Worm (Caenorhabditis elegans) whole organism, mixed stage, embryonic: ENCODE measurements around the gene F56H11.2.

Experiments
- M03D4.4 ChIP-seq: sonication (generic microtip); optimal IDR thresholded peaks from 2 replicates; lab custom pipeline; 2017; ENCODE audit warnings: mild to moderate bottlenecking, missing genetic modification characterization, missing compliant biosample characterization
- bed-3 ChIP-seq: fragments of 200-800 bp; sonication (Bioruptor generic); optimal IDR thresholded peaks from 3 replicates; lab custom pipeline; 2018; ENCODE audit warnings: mild to moderate bottlenecking, missing genetic modification characterization, moderate library complexity, missing compliant biosample characterization
- blmp-1 ChIP-seq: fragments of 150-350 bp; optimal IDR thresholded peaks from 2 replicates; lab custom pipeline; 2014; ENCODE audit warnings: missing biosample characterization, missing genetic modification characterization
- ceh-39 ChIP-seq: fragments of 150-350 bp; optimal IDR thresholded peaks from 2 replicates; lab custom pipeline; 2014; ENCODE audit warnings: missing biosample characterization, missing genetic modification characterization
- ceh-43 ChIP-seq: fragments of 200-800 bp; sonication (Bioruptor generic); optimal IDR thresholded peaks from 2 replicates; lab custom pipeline; 2018; ENCODE audit warnings: mild to moderate bottlenecking, missing genetic modification characterization, moderate library complexity, missing compliant biosample characterization
- ceh-83 ChIP-seq: fragments of 200-800 bp; sonication (Bioruptor generic); optimal IDR thresholded peaks from 2 replicates; lab custom pipeline; 2018; ENCODE audit warnings: mild to moderate bottlenecking, missing genetic modification characterization, missing compliant biosample characterization
- ces-1 ChIP-seq: fragments of 150-350 bp; optimal IDR thresholded peaks from 2 replicates; lab custom pipeline; 2014; ENCODE audit warnings: missing biosample characterization, missing genetic modification reagents, missing genetic modification characterization
- cnd-1 ChIP-seq: fragments of 200-800 bp; sonication (Bioruptor generic); optimal IDR thresholded peaks from 2 replicates; lab custom pipeline; 2018; ENCODE audit warnings: mild to moderate bottlenecking, missing genetic modification characterization, missing compliant biosample characterization
- drap-1 ChIP-seq: fragments of 200-800 bp; sonication (Bioruptor generic); optimal IDR thresholded peaks from 3 replicates; lab custom pipeline; 2018; ENCODE audit warnings: mild to moderate bottlenecking, missing genetic modification characterization, missing compliant biosample characterization
- elt-1 ChIP-seq: sonication (generic microtip); optimal IDR thresholded peaks from 2 replicates; lab custom pipeline; 2017; ENCODE audit warnings: missing genetic modification characterization, mild to moderate bottlenecking, missing compliant biosample characterization, antibody characterized with exemption, moderate library complexity, borderline replicate concordance; ENCODE audit not compliant: insufficient read depth
- elt-3 ChIP-seq: fragments of 150-350 bp; optimal IDR thresholded peaks from 2 replicates; lab custom pipeline; 2014; ENCODE audit warnings: missing biosample characterization, missing genetic modification characterization
- flh-1 ChIP-seq: fragments of 200-800 bp; sonication (Bioruptor generic); optimal IDR thresholded peaks from 2 replicates; lab custom pipeline; 2018; ENCODE audit warnings: mild to moderate bottlenecking, missing genetic modification characterization, moderate library complexity, missing compliant biosample characterization
- ham-2 ChIP-seq: fragments of 200-800 bp; sonication (Bioruptor generic); optimal IDR thresholded peaks from 2 replicates; lab custom pipeline; 2018; ENCODE audit warnings: mild to moderate bottlenecking, missing genetic modification characterization, missing compliant biosample characterization
- hlh-1 ChIP-seq: fragments of 150-350 bp; optimal IDR thresholded peaks from 2 replicates; lab custom pipeline; 2014; ENCODE audit warnings: missing biosample characterization, missing genetic modification reagents, missing genetic modification characterization
- lin-13 ChIP-seq: fragments of 150-350 bp; optimal IDR thresholded peaks from 2 replicates; lab custom pipeline; 2014; ENCODE audit warnings: missing biosample characterization, missing genetic modification characterization
- lin-32 ChIP-seq: fragments of 200-800 bp; sonication (Bioruptor generic); optimal IDR thresholded peaks from 2 replicates; lab custom pipeline; 2018; ENCODE audit warnings: mild to moderate bottlenecking, missing genetic modification characterization, missing compliant biosample characterization
- lsy-2 ChIP-seq: fragments of 150-350 bp; optimal IDR thresholded peaks from 2 replicates; lab custom pipeline; 2014; ENCODE audit warnings: missing biosample characterization, missing genetic modification characterization
- mab-5 ChIP-seq: fragments of 150-350 bp; optimal IDR thresholded peaks from 2 replicates; lab custom pipeline; 2014; ENCODE audit warnings: missing biosample characterization, missing genetic modification characterization
- mep-1 ChIP-seq: fragments of 150-350 bp; optimal IDR thresholded peaks from 2 replicates; lab custom pipeline; 2017; ENCODE audit warnings: missing biosample characterization, missing genetic modification reagents, missing genetic modification characterization, inconsistent platforms
- mls-2 ChIP-seq: sonication (generic microtip); optimal IDR thresholded peaks from 2 replicates; lab custom pipeline; 2016; ENCODE audit warnings: mild to moderate bottlenecking, missing genetic modification characterization, moderate library complexity, missing compliant biosample characterization
- nhr-12 ChIP-seq: fragments of 150-350 bp; optimal IDR thresholded peaks from 2 replicates; lab custom pipeline; 2014; ENCODE audit warnings: missing biosample characterization, missing genetic modification characterization
- nhr-2 ChIP-seq: fragments of 150-350 bp; optimal IDR thresholded peaks from 2 replicates; lab custom pipeline; 2014; ENCODE audit warnings: missing biosample characterization, missing genetic modification characterization
- nhr-237 ChIP-seq: fragments of 150-350 bp; optimal IDR thresholded peaks from 2 replicates; lab custom pipeline; 2014; ENCODE audit warnings: missing biosample characterization, missing genetic modification characterization
- nhr-28 ChIP-seq: fragments of 150-350 bp; optimal IDR thresholded peaks from 2 replicates; lab custom pipeline; 2014; ENCODE audit warnings: missing biosample characterization, missing genetic modification characterization
- nhr-76 ChIP-seq: sonication (generic microtip); optimal IDR thresholded peaks from 2 replicates; lab custom pipeline; 2017; ENCODE audit warnings: missing biosample characterization, missing genetic modification characterization
- pha-4 ChIP-seq: fragments of 150-350 bp; optimal IDR thresholded peaks from 2 replicates; lab custom pipeline; 2018; ENCODE audit warnings: missing biosample characterization, missing genetic modification reagents, missing genetic modification characterization
- sem-2 ChIP-seq: fragments of 200-800 bp; sonication (Bioruptor generic); optimal IDR thresholded peaks from 2 replicates; lab custom pipeline; 2018; ENCODE audit warnings: mild to moderate bottlenecking, missing genetic modification characterization, missing compliant biosample characterization
- sptf-1 ChIP-seq: sonication (generic microtip); optimal IDR thresholded peaks from 2 replicates; lab custom pipeline; 2017; ENCODE audit warnings: mild to moderate bottlenecking, missing genetic modification characterization, moderate library complexity, missing compliant biosample characterization
- tbx-8 ChIP-seq: fragments of 200-800 bp; sonication (Bioruptor generic); optimal IDR thresholded peaks from 2 replicates; lab custom pipeline; 2018; ENCODE audit warnings: mild to moderate bottlenecking, missing genetic modification characterization, moderate library complexity, missing compliant biosample characterization
- unc-120 ChIP-seq: sonication (generic microtip); optimal IDR thresholded peaks from 2 replicates; lab custom pipeline; 2017; ENCODE audit warnings: missing genetic modification characterization, missing compliant biosample characterization; ENCODE audit not compliant: poor library complexity, severe bottlenecking
- unc-39 ChIP-seq: fragments of 150-350 bp; optimal IDR thresholded peaks from 2 replicates; lab custom pipeline; 2014; ENCODE audit warnings: missing biosample characterization, missing genetic modification characterization
- unc-62 ChIP-seq: fragments of 150-350 bp; optimal IDR thresholded peaks from 2 replicates; lab custom pipeline; 2014; ENCODE audit warnings: missing biosample characterization, missing genetic modification reagents, missing genetic modification characterization
- zip-8 ChIP-seq: fragments of 150-350 bp; optimal IDR thresholded peaks from 2 replicates; lab custom pipeline; 2014; ENCODE audit warnings: missing biosample characterization, missing genetic modification characterization
- ztf-11 ChIP-seq: fragments of 150-350 bp; optimal IDR thresholded peaks from 2 replicates; lab custom pipeline; 2014; ENCODE audit warnings: missing biosample characterization, missing genetic modification characterization

F56H11.2 gene

ce11 chrIV:9520629-9521028 lies 12.3 kb downstream of the F56H11.2 start:
- TF ChIP-seq sem-2 (no peak), nhr-76 (tag; lab: Kevin White, UChicago) (no peak), ceh-39 (tag; lab: Kevin White, UChicago) (no peak), hlh-1 (no peak), unc-120 (tag; lab: Kevin White, UChicago) (no peak), blmp-1 (tag; lab: Kevin White, UChicago) (no peak), elt-1 (tag; lab: Kevin White, UChicago) (no peak), nhr-28 (no peak), unc-39 (no peak), bed-3 (no peak)

ce11 chrIV:9518608-9519007 lies 14.4 kb downstream of the F56H11.2 start, which contains the start of gene nlp-35:
Gene nlp-35, minus strand, starts transcription at chrIV:9518926.
- TF ChIP-seq nhr-237 (tag; lab: Kevin White, UChicago) (no peak), elt-3 (tag; lab: Kevin White, UChicago) (no peak), flh-1 (GFP tag; lab: Kevin White, UChicago) (no peak), sptf-1 (no peak), mep-1 (tag; lab: Kevin White, UChicago) (no peak), sem-2 (no peak), lsy-2 (no peak), ham-2 (GFP tag; lab: Kevin White, UChicago) (no peak)

ce11 chrIV:9516831-9517230 lies 16.1 kb downstream of the F56H11.2 start, which contains the start of gene C33A12.19:
Gene C33A12.19, plus strand, starts transcription at chrIV:9516999.
- TF ChIP-seq M03D4.4 (tag; lab: Kevin White, UChicago) (no peak), sptf-1 (no peak), drap-1 (no peak), ceh-43 (GFP tag; lab: Kevin White, UChicago) (no peak)

ce11 chrIV:9514132-9514531 lies 18.8 kb downstream of the F56H11.2 start:
- no peak for TF ChIP-seq unc-39
- no peak for TF ChIP-seq nhr-2 (tag; lab: Kevin White, UChicago)
- TF ChIP-seq ceh-83 (GFP tag; lab: Kevin White, UChicago), result no peak
- no peak for TF ChIP-seq nhr-237 (tag; lab: Kevin White, UChicago)
- TF ChIP-seq tbx-8 (GFP tag; lab: Kevin White, UChicago), result no peak
- TF ChIP-seq elt-3 (tag; lab: Kevin White, UChicago), result no peak
- TF ChIP-seq ceh-43 (GFP tag; lab: Kevin White, UChicago), result no peak
- no peak for TF ChIP-seq lin-13 (tag; lab: Kevin White, UChicago)
- TF ChIP-seq mab-5, result no peak
- no peak for TF ChIP-seq ham-2 (GFP tag; lab: Kevin White, UChicago)
- no peak for TF ChIP-seq ceh-39 (tag; lab: Kevin White, UChicago)
- no peak for TF ChIP-seq elt-1 (tag; lab: Kevin White, UChicago)
- TF ChIP-seq nhr-12, result no peak

ce11 chrIV:9513360-9513777 lies 19.6 kb downstream of the F56H11.2 start:
- peak; percentile 67 for TF ChIP-seq ham-2 (GFP tag; lab: Kevin White, UChicago)
- TF ChIP-seq unc-62, result no peak
- TF ChIP-seq nhr-2 (tag; lab: Kevin White, UChicago), result no peak
- TF ChIP-seq sptf-1, result no peak
- TF ChIP-seq unc-39, result no peak
- no peak for TF ChIP-seq pha-4 (tag; lab: Kevin White, UChicago)
- no peak for TF ChIP-seq ceh-39 (tag; lab: Kevin White, UChicago)
- TF ChIP-seq cnd-1 (tag; lab: Kevin White, UChicago), result no peak
- TF ChIP-seq lin-32, result no peak
- peak; percentile 41 for TF ChIP-seq ces-1 (GFP tag; lab: Kevin White, UChicago)
- peak; percentile 51 for TF ChIP-seq blmp-1 (tag; lab: Kevin White, UChicago)
- TF ChIP-seq bed-3, result no peak
- no peak for TF ChIP-seq mab-5
- TF ChIP-seq hlh-1, result no peak
- no peak for TF ChIP-seq nhr-12
- no peak for TF ChIP-seq nhr-28
- no peak for TF ChIP-seq ztf-11 (tag; lab: Kevin White, UChicago)
- peak; percentile 32 for TF ChIP-seq lsy-2
- TF ChIP-seq mls-2 (tag; lab: Kevin White, UChicago), result no peak
- TF ChIP-seq nhr-237 (tag; lab: Kevin White, UChicago), result no peak
- no peak for TF ChIP-seq zip-8 (tag; lab: Kevin White, UChicago)
